Worm (Caenorhabditis elegans): ENCODE results near the gene ZK1240.8.
"Not testable (repeated sequence)": the region's sequence is repeated elsewhere in the genome, so short reads cannot be mapped to it uniquely, and the experiment has no call there.

Gene ZK1240.8

ce11 chrII:2289441-2289840, 39.4 kb downstream of the ZK1240.8 start (continued):
- TF ChIP-seq ama-1 (optimal IDR thresholded peaks at IDR 0.05), result no peak

ce11 chrII:2288798-2289197, 40.1 kb downstream of the ZK1240.8 start, which contains the start of the genes K09F6.10 and K09F6.13:
TSS of gene K09F6.10 (minus strand) at chrII:2288883.
TSS of gene K09F6.13 (plus strand) at chrII:2289114.
- TF ChIP-seq elt-1 (tag; optimal IDR thresholded peaks at IDR 0.05), result no peak
- TF ChIP-seq mdl-1 (tag; optimal IDR thresholded peaks at IDR 0.05), result no peak
- no peak for TF ChIP-seq lin-11 (tag; optimal IDR thresholded peaks at IDR 0.05)
- TF ChIP-seq unc-62 (GFP tag; optimal IDR thresholded peaks at IDR 0.05), result no peak
- TF ChIP-seq lin-39 (tag; optimal IDR thresholded peaks at IDR 0.05), result no peak
- no peak for TF ChIP-seq skn-1 (tag; optimal IDR thresholded peaks at IDR 0.05)
- TF ChIP-seq F13H6.1 (tag; optimal IDR thresholded peaks at IDR 0.05), result no peak
- peak; percentile 25 for TF ChIP-seq unc-55 (GFP tag; optimal IDR thresholded peaks at IDR 0.05)
- no peak for TF ChIP-seq egl-27 (tag; optimal IDR thresholded peaks at IDR 0.05)
- no peak for TF ChIP-seq R02D3.7 (tag; optimal IDR thresholded peaks at IDR 0.05)
- no peak for TF ChIP-seq nhr-77 (tag; optimal IDR thresholded peaks at IDR 0.05)
- peak; percentile 17 for TF ChIP-seq sma-9 (GFP tag; optimal IDR thresholded peaks at IDR 0.05)
- no peak for TF ChIP-seq sma-9 (tag; optimal IDR thresholded peaks at IDR 0.05)
- TF ChIP-seq ama-1 (optimal IDR thresholded peaks at IDR 0.05), result no peak

ce11 chrII:2284703-2285102, 44.2 kb downstream of the ZK1240.8 start:
- TF ChIP-seq elt-1 (tag; optimal IDR thresholded peaks at IDR 0.05), result no peak
- no peak for TF ChIP-seq unc-39 (tag; optimal IDR thresholded peaks at IDR 0.05)
- TF ChIP-seq mbf-1 (tag; optimal IDR thresholded peaks at IDR 0.05), result no peak
- TF ChIP-seq lin-11 (tag; optimal IDR thresholded peaks at IDR 0.05), result no peak
- no peak for TF ChIP-seq ztf-11 (tag; optimal IDR thresholded peaks at IDR 0.05)
- TF ChIP-seq sem-4 (tag; optimal IDR thresholded peaks at IDR 0.05), result no peak
- no peak for TF ChIP-seq C34F6.9 (tag; optimal IDR thresholded peaks at IDR 0.05)
- no peak for TF ChIP-seq ztf-4 (tag; optimal IDR thresholded peaks at IDR 0.05)
- TF ChIP-seq nhr-6 (tag; optimal IDR thresholded peaks at IDR 0.05), result no peak

ce11 chrII:2282599-2282998, 46.3 kb downstream of the ZK1240.8 start, which contains the start of gene K09F6.9:
TSS of gene K09F6.9 (minus strand) at chrII:2282699.
- TF ChIP-seq nhr-23 (tag; optimal IDR thresholded peaks at IDR 0.05); Y55F3AM.14 (GFP tag; optimal IDR thresholded peaks at IDR 0.05); ztf-1 (GFP tag; conservative IDR thresholded peaks at IDR 0.05): not testable (repeated sequence)

- no peak for TF ChIP-seq nhr-237 (tag; optimal IDR thresholded peaks at IDR 0.05)
- TF ChIP-seq nhr-77 (tag; optimal IDR thresholded peaks at IDR 0.05), result no peak
- no peak for TF ChIP-seq ceh-16 (tag; optimal IDR thresholded peaks at IDR 0.05)
- TF ChIP-seq peb-1 (tag; optimal IDR thresholded peaks at IDR 0.05), result no peak
- no peak for TF ChIP-seq nhr-21 (tag; optimal IDR thresholded peaks at IDR 0.05)
These were observed 49.0 kb downstream of the ZK1240.8 start, which contains the start of gene K09F6.11 for ce11 chrII:2279839-2280238. TSS of gene K09F6.11 (plus strand) at chrII:2280139.

- no peak for TF ChIP-seq sma-3 (GFP tag; optimal IDR thresholded peaks at IDR 0.05)
- no peak for TF ChIP-seq ztf-11 (tag; optimal IDR thresholded peaks at IDR 0.05)
- TF ChIP-seq crh-2 (tag; optimal IDR thresholded peaks at IDR 0.05), result no peak
- TF ChIP-seq fos-1 (tag; optimal IDR thresholded peaks at IDR 0.05), result no peak
- no peak for TF ChIP-seq nhr-237 (tag; optimal IDR thresholded peaks at IDR 0.05)
- TF ChIP-seq nhr-11 (tag; optimal IDR thresholded peaks at IDR 0.05), result no peak
- no peak for TF ChIP-seq sma-9 (GFP tag; optimal IDR thresholded peaks at IDR 0.05)
- no peak for TF ChIP-seq sma-9 (tag; optimal IDR thresholded peaks at IDR 0.05)
- no peak for TF ChIP-seq elt-3 (tag; optimal IDR thresholded peaks at IDR 0.05)
- TF ChIP-seq F13H6.1 (tag; optimal IDR thresholded peaks at IDR 0.05), result no peak
- no peak for TF ChIP-seq nhr-10 (tag; optimal IDR thresholded peaks at IDR 0.05)
- TF ChIP-seq egl-27 (tag; optimal IDR thresholded peaks at IDR 0.05), result no peak
- TF ChIP-seq lin-13 (GFP tag; optimal IDR thresholded peaks at IDR 0.05), result no peak
- TF ChIP-seq unc-55 (GFP tag; optimal IDR thresholded peaks at IDR 0.05), result no peak
- no peak for TF ChIP-seq ztf-4 (tag; optimal IDR thresholded peaks at IDR 0.05)
- no peak for TF ChIP-seq zag-1 (tag; optimal IDR thresholded peaks at IDR 0.05)
- no peak for TF ChIP-seq unc-39 (tag; optimal IDR thresholded peaks at IDR 0.05)
- no peak for TF ChIP-seq ama-1 (optimal IDR thresholded peaks at IDR 0.05)
- TF ChIP-seq unc-62 (GFP tag; optimal IDR thresholded peaks at IDR 0.05), result no peak
These were observed 49.6 kb downstream of the ZK1240.8 start, which contains the start of gene K09F6.6 for ce11 chrII:2279263-2279662. TSS of gene K09F6.6 (minus strand) at chrII:2279305.

All from whole organism, L2 larva.